Worm (Caenorhabditis elegans): Measurements from ENCODE around the gene C45G9.15.
A peak's percentile ranks its signal among the peaks of the same experiment; 100 is the strongest.

C45G9.15 gene

ce11 chrIII:5013915-5014346 lies 37.9 kb downstream of the C45G9.15 start (continued):
- peak; percentile 70 for TF ChIP-seq ceh-2 (tag; optimal IDR thresholded peaks at IDR 0.05)
- TF ChIP-seq ceh-9 (tag; optimal IDR thresholded peaks at IDR 0.05): no peak
- TF ChIP-seq madf-2 (tag; optimal IDR thresholded peaks at IDR 0.05): peak; percentile 56
- no peak for TF ChIP-seq lin-11 (tag; optimal IDR thresholded peaks at IDR 0.05)
- peak; percentile 70 for TF ChIP-seq pha-2 (tag; optimal IDR thresholded peaks at IDR 0.05)
- TF ChIP-seq ceh-19 (GFP tag; optimal IDR thresholded peaks at IDR 0.05): peak; percentile 74
- TF ChIP-seq tbx-2 (tag; optimal IDR thresholded peaks at IDR 0.05): peak; percentile 97
- TF ChIP-seq ceh-48 (tag; optimal IDR thresholded peaks at IDR 0.05): peak; percentile 43
- no peak for TF ChIP-seq ceh-30 (tag; optimal IDR thresholded peaks at IDR 0.05)
- TF ChIP-seq nhr-232 (tag; optimal IDR thresholded peaks at IDR 0.05): peak; percentile 42
- peak; percentile 53; the same call in 1 of the 2 replicates for TF ChIP-seq sox-2 (GFP tag; IDR thresholded peaks at IDR 0.05)
- TF ChIP-seq ahr-1 (tag; optimal IDR thresholded peaks at IDR 0.05): no peak
- TF ChIP-seq nfya-1 (tag; optimal IDR thresholded peaks at IDR 0.05): peak; percentile 96
- peak; percentile 83 for TF ChIP-seq syd-9 (tag; optimal IDR thresholded peaks at IDR 0.05)
- TF ChIP-seq unc-55 (GFP tag; optimal IDR thresholded peaks at IDR 0.05): peak; percentile 96
- TF ChIP-seq pros-1 (tag; optimal IDR thresholded peaks at IDR 0.05): peak; percentile 84
- peak; percentile 96 for TF ChIP-seq ceh-18 (tag; optimal IDR thresholded peaks at IDR 0.05)
- peak; percentile 90 for TF ChIP-seq rnt-1 (tag; optimal IDR thresholded peaks at IDR 0.05)
- TF ChIP-seq che-1 (tag; optimal IDR thresholded peaks at IDR 0.05): no peak
- no peak for TF ChIP-seq unc-3 (GFP tag; conservative IDR thresholded peaks at IDR 0.05)
- no peak for TF ChIP-seq unc-3 (tag; optimal IDR thresholded peaks at IDR 0.05)
- no peak for TF ChIP-seq hlh-13 (GFP tag; optimal IDR thresholded peaks at IDR 0.05)
- peak; percentile 28 for TF ChIP-seq K09A11.1 (tag; optimal IDR thresholded peaks at IDR 0.05; ENCODE audit: insufficient read depth)
- TF ChIP-seq C38D4.7 (GFP tag; optimal IDR thresholded peaks at IDR 0.05): no peak
- TF ChIP-seq unc-42 (tag; optimal IDR thresholded peaks at IDR 0.05): peak; percentile 96
- peak; percentile 38 for TF ChIP-seq dve-1 (tag; optimal IDR thresholded peaks at IDR 0.05)
- no peak for TF ChIP-seq ceh-22 (tag; optimal IDR thresholded peaks at IDR 0.05)
- TF ChIP-seq elt-2 (tag; optimal IDR thresholded peaks at IDR 0.05): peak; percentile 20
- TF ChIP-seq ref-2 (tag; optimal IDR thresholded peaks at IDR 0.05): peak; percentile 92
- TF ChIP-seq ceh-31 (tag; optimal IDR thresholded peaks at IDR 0.05): peak; percentile 98
- peak; percentile 54 for TF ChIP-seq hlh-6 (tag; optimal IDR thresholded peaks at IDR 0.05)
- TF ChIP-seq ceh-14 (tag; optimal IDR thresholded peaks at IDR 0.05): peak; percentile 87
- TF ChIP-seq fkh-10 (GFP tag; optimal IDR thresholded peaks at IDR 0.05): peak; percentile 35
- TF ChIP-seq eyg-1 (tag; optimal IDR thresholded peaks at IDR 0.05): peak; percentile 40
- no peak for TF ChIP-seq npax-4 (tag; optimal IDR thresholded peaks at IDR 0.05)
- TF ChIP-seq K02D7.2 (tag; optimal IDR thresholded peaks at IDR 0.05): no peak
- peak; percentile 32 for TF ChIP-seq sox-4 (tag; optimal IDR thresholded peaks at IDR 0.05)

ce11 chrIII:5012460-5012859 lies 39.4 kb downstream of the C45G9.15 start:
- TF ChIP-seq nhr-232 (tag; optimal IDR thresholded peaks at IDR 0.05) (no peak), lin-11 (tag; optimal IDR thresholded peaks at IDR 0.05) (no peak), pag-3 (tag; optimal IDR thresholded peaks at IDR 0.05; ENCODE audit: borderline replicate concordance) (no peak)

DNA sequence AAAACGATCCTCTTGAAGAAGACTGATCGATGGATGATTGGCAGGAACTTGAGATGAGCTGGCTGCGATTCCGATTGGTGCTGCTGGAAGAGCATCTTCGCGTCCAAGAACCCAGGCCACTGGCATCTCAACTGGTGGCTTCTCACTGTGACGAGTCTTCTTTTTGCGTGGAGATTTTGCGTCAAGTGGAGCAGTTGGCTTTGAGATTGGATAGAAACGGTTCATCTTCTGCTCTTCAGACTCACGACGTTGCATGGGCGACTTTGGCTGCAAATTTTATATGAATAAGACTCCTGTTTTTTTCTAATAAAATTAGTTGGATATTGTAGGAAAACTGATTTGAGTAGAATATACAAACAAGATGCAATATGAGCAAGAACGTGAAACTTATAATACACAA lies 41.1 kb downstream of the C45G9.15 start:
- TF ChIP-seq ceh-24 (tag; optimal IDR thresholded peaks at IDR 0.05): no peak
- TF ChIP-seq ceh-2 (tag; optimal IDR thresholded peaks at IDR 0.05): no peak

- TF ChIP-seq tbx-2 (tag; optimal IDR thresholded peaks at IDR 0.05): no peak
These were observed 43.1 kb downstream of the C45G9.15 start, which contains the start of gene R144.11 for ce11 chrIII:5008730-5009129. TSS of gene R144.11 (minus strand) at chrIII:5008830.

All from whole organism, late embryonic.